Worm (Caenorhabditis elegans): ENCODE results near the gene egas-3.

Gene egas-3

ce11 chrV:18637544-18638366 is 1.6 kb upstream of the egas-3 start (continued):
- no peak for TF ChIP-seq D2030.7 (GFP tag; IDR thresholded peaks at IDR 0.05)
- no peak for TF ChIP-seq bed-1 (GFP tag; IDR thresholded peaks at IDR 0.05)

- TF ChIP-seq madf-3 (GFP tag; IDR thresholded peaks at IDR 0.05) (no peak), cebp-1 (GFP tag; IDR thresholded peaks at IDR 0.05) (no peak), cebp-1 (tag; optimal IDR thresholded peaks at IDR 0.05) (no peak), snpc-4 (GFP tag; optimal IDR thresholded peaks at IDR 0.05) (no peak), snpc-4 (tag; optimal IDR thresholded peaks at IDR 0.05) (no peak), ztf-22 (GFP tag; optimal IDR thresholded peaks at IDR 0.05) (no peak), let-526 (GFP tag; IDR thresholded peaks at IDR 0.05) (no peak), B0035.1 (tag; optimal IDR thresholded peaks at IDR 0.05) (no peak)
Observed at ce11 chrV:18631966-18632531, 4.1 kb downstream of the egas-3 start.

- no peak for TF ChIP-seq ztf-25 (GFP tag; IDR thresholded peaks at IDR 0.05)
- TF ChIP-seq ceh-40 (GFP tag; IDR thresholded peaks at IDR 0.05), result no peak
- no peak for TF ChIP-seq ztf-28 (GFP tag; IDR thresholded peaks at IDR 0.05)
- TF ChIP-seq sptf-2 (GFP tag; optimal IDR thresholded peaks at IDR 0.05), result no peak
- TF ChIP-seq lsy-27 (tag; optimal IDR thresholded peaks at IDR 0.05; ENCODE audit: borderline replicate concordance, insufficient read depth), result no peak
- TF ChIP-seq madf-6 (GFP tag; IDR thresholded peaks at IDR 0.05), result no peak
- TF ChIP-seq Y95B8A.8 (GFP tag; IDR thresholded peaks at IDR 0.05), result no peak
- no peak for TF ChIP-seq snpc-4 (GFP tag; optimal IDR thresholded peaks at IDR 0.05)
- no peak for TF ChIP-seq snpc-4 (tag; optimal IDR thresholded peaks at IDR 0.05)
- TF ChIP-seq ama-1 (optimal IDR thresholded peaks at IDR 0.05), result no peak
- no peak for TF ChIP-seq ama-1 (GFP tag; optimal IDR thresholded peaks at IDR 0.05)
- TF ChIP-seq ztf-6 (GFP tag; IDR thresholded peaks at IDR 0.05), result no peak
- no peak for TF ChIP-seq bed-2 (GFP tag; IDR thresholded peaks at IDR 0.05)
- TF ChIP-seq nhr-27 (tag; optimal IDR thresholded peaks at IDR 0.05), result no peak
- no peak for TF ChIP-seq hmg-1.2 (GFP tag; IDR thresholded peaks at IDR 0.05)
- TF ChIP-seq rec-8 (tag; optimal IDR thresholded peaks at IDR 0.05), result no peak
- TF ChIP-seq unc-62 (GFP tag; optimal IDR thresholded peaks at IDR 0.05), result no peak
- TF ChIP-seq rcor-1 (GFP tag; IDR thresholded peaks at IDR 0.05), result no peak
- TF ChIP-seq B0261.1 (tag; optimal IDR thresholded peaks at IDR 0.05), result no peak
- no peak for TF ChIP-seq dox-1 (GFP tag; IDR thresholded peaks at IDR 0.05)
- TF ChIP-seq ceh-91 (GFP tag; IDR thresholded peaks at IDR 0.05), result no peak
- no peak for TF ChIP-seq dpl-1 (GFP tag; optimal IDR thresholded peaks at IDR 0.05)
Observed at ce11 chrV:18628907-18629306, 7.2 kb downstream of the egas-3 start.

- TF ChIP-seq lin-26 (GFP tag; IDR thresholded peaks at IDR 0.05) (no peak), K12H6.12 (tag; optimal IDR thresholded peaks at IDR 0.05) (peak; percentile 21)
Observed at ce11 chrV:18627445-18627844, 8.7 kb downstream of the egas-3 start.

- TF ChIP-seq unc-130 (GFP tag; optimal IDR thresholded peaks at IDR 0.05) (no peak), hlh-12 (tag; optimal IDR thresholded peaks at IDR 0.05) (no peak), rec-8 (tag; optimal IDR thresholded peaks at IDR 0.05) (no peak), ccch-3 (GFP tag; optimal IDR thresholded peaks at IDR 0.05) (no peak), xnd-1 (tag; optimal IDR thresholded peaks at IDR 0.05) (no peak), madf-8 (GFP tag; conservative IDR thresholded peaks at IDR 0.05) (no peak), bed-1 (GFP tag; IDR thresholded peaks at IDR 0.05) (no peak), egrh-3 (GFP tag; IDR thresholded peaks at IDR 0.05) (no peak), Y53G8AR.9 (GFP tag; conservative IDR thresholded peaks at IDR 0.05) (no peak), efl-1 (GFP tag; optimal IDR thresholded peaks at IDR 0.05) (no peak), hsf-1 (GFP tag; IDR thresholded peaks at IDR 0.05) (no peak), him-1 (tag; optimal IDR thresholded peaks at IDR 0.05) (no peak), lsy-27 (tag; optimal IDR thresholded peaks at IDR 0.05; ENCODE audit: borderline replicate concordance, insufficient read depth) (no peak), chd-7 (tag; optimal IDR thresholded peaks at IDR 0.05) (no peak)
Observed at ce11 chrV:18626764-18627163, 9.4 kb downstream of the egas-3 start, which contains the start of gene Y69H2.15. Y69H2.15 (minus strand) TSS chrV:18626864.
